Fruit fly (Drosophila melanogaster) whole organism, embryonic: Measurements from ENCODE around the gene aop.

Experiments
- CG10274 ChIP-seq: fragments of 200-800 bp; sonication (Bioruptor generic); optimal IDR thresholded peaks from 3 replicates; lab custom pipeline; 2017; ENCODE audit warnings: missing biosample characterization, mild to moderate bottlenecking, missing genetic modification characterization
- CG10543 ChIP-seq: fragments of 200-800 bp; sonication (Bioruptor generic); optimal IDR thresholded peaks from 3 replicates; lab custom pipeline; 2017; ENCODE audit warnings: missing biosample characterization, mild to moderate bottlenecking, missing genetic modification characterization, moderate library complexity
- CG11456 ChIP-seq: fragments of 200-800 bp; sonication (Bioruptor generic); IDR thresholded peaks from 3 replicates; pipeline ENCODE4 v1.3.6; 2022; ENCODE audit warnings: missing biosample characterization, missing genetic modification characterization
- CG14860 ChIP-seq: fragments of 200-800 bp; sonication (Bioruptor generic); IDR thresholded peaks from 3 replicates; pipeline ENCODE4 v1.3.6; 2022; ENCODE audit warnings: missing biosample characterization, missing genetic modification characterization; ENCODE audit not compliant: partially characterized antibody
- CG1647 ChIP-seq: fragments of 200-800 bp; sonication (Bioruptor generic); optimal IDR thresholded peaks from 3 replicates; lab custom pipeline; 2016; ENCODE audit warnings: missing biosample characterization, missing genetic modification characterization
- CG16815 ChIP-seq: fragments of 200-800 bp; sonication (Bioruptor generic); optimal IDR thresholded peaks from 3 replicates; lab custom pipeline; 2017; ENCODE audit warnings: missing biosample characterization, mild to moderate bottlenecking, missing genetic modification characterization
- CG17802 ChIP-seq: fragments of 200-800 bp; sonication (Bioruptor generic); optimal IDR thresholded peaks from 2 replicates; lab custom pipeline; 2018; ENCODE audit warnings: missing biosample characterization, mild to moderate bottlenecking, missing genetic modification characterization, moderate library complexity
- CG17912 ChIP-seq: fragments of 200-800 bp; sonication (Bioruptor generic); optimal IDR thresholded peaks from 2 replicates; lab custom pipeline; 2018; ENCODE audit warnings: missing biosample characterization, mild to moderate bottlenecking, missing genetic modification characterization
- CG18011 ChIP-seq: fragments of 200-800 bp; sonication (Bioruptor generic); optimal IDR thresholded peaks from 2 replicates; lab custom pipeline; 2017; ENCODE audit warnings: missing biosample characterization, missing genetic modification characterization, mild to moderate bottlenecking, moderate library complexity, missing genotype
- CG3065 ChIP-seq: fragments of 200-800 bp; sonication (Bioruptor generic); optimal IDR thresholded peaks from 2 replicates; lab custom pipeline; 2016; ENCODE audit warnings: missing biosample characterization, missing genetic modification characterization
- CG32532 ChIP-seq: fragments of 200-800 bp; sonication (Bioruptor generic); IDR thresholded peaks from 2 replicates; pipeline ENCODE4 v1.3.6; 2022; ENCODE audit warnings: missing biosample characterization, missing genetic modification characterization
- CG4707 ChIP-seq: fragments of 200-800 bp; sonication (Bioruptor generic); optimal IDR thresholded peaks from 2 replicates; lab custom pipeline; 2018; ENCODE audit warnings: missing biosample characterization, mild to moderate bottlenecking, missing genetic modification characterization, moderate library complexity
- CG4854 ChIP-seq: fragments of 200-800 bp; sonication (Bioruptor generic); optimal IDR thresholded peaks from 2 replicates; lab custom pipeline; 2016; ENCODE audit warnings: missing biosample characterization, missing genetic modification characterization, inconsistent platforms
- CG5180 ChIP-seq: fragments of 200-800 bp; sonication (Bioruptor generic); optimal IDR thresholded peaks from 3 replicates; lab custom pipeline; 2017; ENCODE audit warnings: missing biosample characterization, missing genetic modification characterization, mild to moderate bottlenecking, moderate library complexity, missing genetic modification reagents
- CG6683 ChIP-seq: fragments of 200-800 bp; sonication (Bioruptor generic); optimal IDR thresholded peaks from 2 replicates; lab custom pipeline; 2017; ENCODE audit warnings: missing biosample characterization, mild to moderate bottlenecking, missing genetic modification characterization, missing genetic modification reagents
- CG6813 ChIP-seq: fragments of 200-800 bp; sonication (Bioruptor generic); optimal IDR thresholded peaks from 2 replicates; lab custom pipeline; 2017; ENCODE audit warnings: missing biosample characterization, missing genetic modification characterization, mild to moderate bottlenecking, moderate library complexity, missing genetic modification reagents
- CG8924 ChIP-seq: fragments of 200-800 bp; optimal IDR thresholded peaks from 3 replicates; lab custom pipeline; 2019; ENCODE audit warnings: missing biosample characterization, mild to moderate bottlenecking, missing genetic modification characterization, moderate library complexity
- Dek ChIP-seq: fragments of 200-800 bp; sonication (Bioruptor generic); optimal IDR thresholded peaks from 3 replicates; lab custom pipeline; 2019; ENCODE audit warnings: missing biosample characterization, mild to moderate bottlenecking, missing genetic modification characterization, moderate library complexity
- ERR ChIP-seq: fragments of 200-800 bp; sonication (Bioruptor generic); optimal IDR thresholded peaks from 2 replicates; lab custom pipeline; 2016; ENCODE audit warnings: missing biosample characterization, missing genetic modification characterization
- Fer2 ChIP-seq: fragments of 200-800 bp; sonication (Bioruptor generic); optimal IDR thresholded peaks from 2 replicates; lab custom pipeline; 2018; ENCODE audit warnings: missing biosample characterization, mild to moderate bottlenecking, missing genetic modification characterization, moderate library complexity
- Gug ChIP-seq: fragments of 200-800 bp; sonication (Bioruptor generic); IDR thresholded peaks from 4 replicates; pipeline ENCODE4 v1.3.6; 2022; ENCODE audit warnings: missing biosample characterization, missing genetic modification characterization
- Kr ChIP-seq: fragments of 200-800 bp; sonication (Bioruptor generic); optimal IDR thresholded peaks from 2 replicates; lab custom pipeline; 2017; ENCODE audit warnings: missing biosample characterization, mild to moderate bottlenecking, missing genetic modification characterization
- MTF-1 ChIP-seq: fragments of 200-800 bp; sonication (Bioruptor generic); optimal IDR thresholded peaks from 2 replicates; lab custom pipeline; 2018; ENCODE audit warnings: missing biosample characterization, mild to moderate bottlenecking, missing genetic modification characterization, borderline replicate concordance
- NfI ChIP-seq: fragments of 200-800 bp; sonication (Bioruptor generic); optimal IDR thresholded peaks from 3 replicates; lab custom pipeline; 2018; ENCODE audit warnings: missing biosample characterization, mild to moderate bottlenecking, missing genetic modification characterization, moderate library complexity
- Vsx1 ChIP-seq: fragments of 200-800 bp; sonication (Bioruptor generic); optimal IDR thresholded peaks from 2 replicates; lab custom pipeline; 2017; ENCODE audit warnings: missing biosample characterization, mild to moderate bottlenecking, missing genetic modification characterization, missing genetic modification reagents
- Xbp1 ChIP-seq: fragments of 200-800 bp; sonication (Bioruptor generic); optimal IDR thresholded peaks from 3 replicates; lab custom pipeline; 2016; ENCODE audit warnings: missing biosample characterization, mild to moderate bottlenecking, missing genetic modification characterization
- YL-1 ChIP-seq: fragments of 200-800 bp; sonication (Bioruptor generic); optimal IDR thresholded peaks from 3 replicates; lab custom pipeline; 2017; ENCODE audit warnings: missing biosample characterization, mild to moderate bottlenecking, missing genetic modification characterization
- ara ChIP-seq: fragments of 200-800 bp; sonication (Bioruptor generic); IDR thresholded peaks from 2 replicates; pipeline ENCODE4 v1.3.6; 2022; ENCODE audit warnings: missing biosample characterization, missing genetic modification characterization
- bab2 ChIP-seq: fragments of 200-800 bp; sonication (Bioruptor generic); optimal IDR thresholded peaks from 2 replicates; lab custom pipeline; 2016; ENCODE audit warnings: missing biosample characterization, missing genetic modification characterization
- bbx ChIP-seq: fragments of 200-800 bp; sonication (Bioruptor generic); IDR thresholded peaks from 2 replicates; pipeline ENCODE4 v1.3.6; 2022; ENCODE audit warnings: missing biosample characterization, missing genetic modification characterization; ENCODE audit not compliant: partially characterized antibody
- bcd ChIP-seq: fragments of 200-800 bp; sonication (Bioruptor generic); optimal IDR thresholded peaks from 2 replicates; lab custom pipeline; 2017; ENCODE audit warnings: missing biosample characterization, mild to moderate bottlenecking, missing genetic modification characterization
- crol ChIP-seq: fragments of 200-800 bp; sonication (Bioruptor generic); IDR thresholded peaks from 2 replicates; pipeline ENCODE4 v1.3.6; 2022; ENCODE audit warnings: missing biosample characterization, missing genetic modification characterization
- da ChIP-seq: fragments of 200-800 bp; sonication (Bioruptor generic); optimal IDR thresholded peaks from 2 replicates; lab custom pipeline; 2016; ENCODE audit warnings: missing biosample characterization, missing genetic modification characterization
- dimm ChIP-seq: fragments of 200-800 bp; sonication (Bioruptor generic); IDR thresholded peaks from 2 replicates; pipeline ENCODE4 v1.3.6; 2022; ENCODE audit warnings: missing biosample characterization, missing genetic modification characterization
- emc ChIP-seq: fragments of 200-800 bp; sonication (Bioruptor generic); optimal IDR thresholded peaks from 2 replicates; lab custom pipeline; 2016; ENCODE audit warnings: missing biosample characterization, missing genetic modification characterization
- fd102C ChIP-seq: fragments of 200-800 bp; sonication (Bioruptor generic); optimal IDR thresholded peaks from 2 replicates; lab custom pipeline; 2018; ENCODE audit warnings: missing biosample characterization, mild to moderate bottlenecking, missing genetic modification characterization, moderate library complexity
- fd96Cb ChIP-seq: fragments of 200-800 bp; sonication (Bioruptor generic); optimal IDR thresholded peaks from 2 replicates; lab custom pipeline; 2018; ENCODE audit warnings: missing biosample characterization, mild to moderate bottlenecking, missing genetic modification characterization, moderate library complexity
- gcm ChIP-seq: fragments of 200-800 bp; sonication (Bioruptor generic); optimal IDR thresholded peaks from 2 replicates; lab custom pipeline; 2019; ENCODE audit warnings: missing biosample characterization, mild to moderate bottlenecking, missing genetic modification characterization, moderate library complexity
- gcm2 ChIP-seq: fragments of 200-800 bp; sonication (Bioruptor generic); optimal IDR thresholded peaks from 2 replicates; lab custom pipeline; 2016; ENCODE audit warnings: missing biosample characterization, missing genetic modification characterization
- hb ChIP-seq: fragments of 200-800 bp; sonication (Bioruptor generic); IDR thresholded peaks from 3 replicates; pipeline ENCODE4 v1.3.6; 2022; ENCODE audit warnings: missing biosample characterization, missing genetic modification characterization; ENCODE audit not compliant: partially characterized antibody
- jing ChIP-seq: fragments of 200-800 bp; sonication (Bioruptor generic); optimal IDR thresholded peaks from 2 replicates; lab custom pipeline; 2018; ENCODE audit warnings: missing biosample characterization, mild to moderate bottlenecking, missing genetic modification characterization
- pita ChIP-seq: fragments of 200-800 bp; sonication (Bioruptor generic); optimal IDR thresholded peaks from 2 replicates; lab custom pipeline; 2017; ENCODE audit warnings: missing biosample characterization, mild to moderate bottlenecking, missing genetic modification characterization
- pros ChIP-seq: fragments of 200-800 bp; sonication (Bioruptor generic); optimal IDR thresholded peaks from 3 replicates; lab custom pipeline; 2019; ENCODE audit warnings: missing biosample characterization, mild to moderate bottlenecking, missing genetic modification characterization, moderate library complexity
- pum ChIP-seq: fragments of 200-800 bp; sonication (Bioruptor generic); optimal IDR thresholded peaks from 2 replicates; lab custom pipeline; 2016; ENCODE audit warnings: missing biosample characterization, missing genetic modification characterization
- so ChIP-seq: fragments of 200-800 bp; sonication (Bioruptor generic); IDR thresholded peaks from 3 replicates; pipeline ENCODE4 v1.3.6; 2022; ENCODE audit warnings: missing biosample characterization, missing genetic modification characterization
- tll ChIP-seq, 2 experiments: fragments of 200-800 bp in 1 of 2; fragments of >200 bp in 1 of 2; sonication (Bioruptor generic) in 1 of 2; optimal IDR thresholded peaks; 2 replicates each; lab custom pipeline; 2017 to 2019; ENCODE audit warnings: missing biosample characterization in 2 of 2, missing genetic modification characterization in 2 of 2, mild to moderate bottlenecking in 1 of 2, moderate library complexity in 1 of 2
- twi ChIP-seq: fragments of 200-800 bp; optimal IDR thresholded peaks from 2 replicates; lab custom pipeline; 2019; ENCODE audit warnings: missing biosample characterization, mild to moderate bottlenecking, missing genetic modification characterization, moderate library complexity

The aop gene

DNA sequence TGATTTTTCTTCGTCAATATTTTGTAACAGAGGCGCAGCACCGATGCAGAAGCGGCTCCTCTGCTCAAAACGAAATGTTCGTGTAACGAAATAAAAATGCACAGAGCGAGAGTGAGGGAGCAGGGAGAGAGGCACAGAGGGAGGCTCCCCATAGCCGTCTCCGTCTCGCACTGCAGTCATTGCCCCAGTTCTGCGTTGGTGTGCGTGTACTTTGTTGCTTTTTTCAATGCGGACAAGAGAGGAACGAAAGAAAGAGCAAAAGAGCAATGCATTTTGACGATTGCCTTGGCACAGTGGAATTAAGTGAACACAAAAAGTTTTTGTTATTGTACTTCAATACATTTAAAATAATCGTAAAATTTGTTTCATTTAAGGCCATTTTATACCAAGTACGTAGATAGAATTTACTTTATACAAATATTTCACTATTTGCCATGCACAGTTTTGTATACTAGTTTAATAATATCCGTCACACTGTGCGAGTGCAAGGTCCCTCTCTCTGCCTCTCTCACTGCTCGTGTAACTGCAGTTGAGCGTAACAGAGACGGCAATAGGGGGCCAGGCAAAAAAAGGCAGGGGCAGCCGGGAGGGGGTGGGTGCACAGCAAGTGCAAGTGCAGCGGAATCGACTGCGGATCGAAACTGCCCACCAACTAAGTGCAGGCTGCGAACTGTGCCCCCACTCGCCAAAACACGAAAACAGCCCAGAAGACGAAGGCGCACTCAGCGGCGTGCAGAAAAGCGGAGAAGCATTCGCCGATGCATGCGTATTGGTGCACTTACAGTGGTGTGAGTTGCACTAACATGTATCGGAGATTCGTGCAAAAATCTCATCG lies 23.7 kb upstream of the aop start (continued):
- peak; percentile 91 for TF ChIP-seq CG5180 (GFP tag; lab: Kevin White, UChicago)
- TF ChIP-seq CG10274 (GFP tag; lab: Kevin White, UChicago): peak; percentile 83
- peak; percentile 98 for TF ChIP-seq bab2 (GFP tag; lab: Kevin White, UChicago)
- TF ChIP-seq dimm (GFP tag; lab: Robert Waterston, UW): peak; percentile 99
- TF ChIP-seq Xbp1 (GFP tag; lab: Kevin White, UChicago): peak; percentile 99
- TF ChIP-seq jing (GFP tag; lab: Kevin White, UChicago): peak; percentile 99
- peak; percentile 92 for TF ChIP-seq Dek (tag; lab: Kevin White, UChicago)
- TF ChIP-seq fd96Cb (tag; lab: Kevin White, UChicago): peak; percentile 100
- peak; percentile 95 for TF ChIP-seq NfI (GFP tag; lab: Kevin White, UChicago)
- TF ChIP-seq bcd (GFP tag; lab: Kevin White, UChicago): peak; percentile 97
- TF ChIP-seq CG17802 (tag; lab: Kevin White, UChicago): peak; percentile 93
- TF ChIP-seq pros: peak; percentile 77
- peak; percentile 93 for TF ChIP-seq CG6683 (GFP tag; lab: Kevin White, UChicago)
- peak; percentile 99 for TF ChIP-seq CG8924 (tag; lab: Kevin White, UChicago)
- peak; percentile 57 for TF ChIP-seq CG17912 (GFP tag; lab: Kevin White, UChicago)
- TF ChIP-seq CG14860: peak; percentile 85
- TF ChIP-seq tll (GFP tag; optimal IDR thresholded peaks at IDR 0.05; lab: Kevin White, UChicago): peak in 1 of 2 experiments; percentile 90
- TF ChIP-seq CG4854 (GFP tag; lab: Kevin White, UChicago): peak; percentile 96
- peak; percentile 90 for TF ChIP-seq hb (GFP tag; lab: Robert Waterston, UW)
- peak; percentile 99 for TF ChIP-seq CG6813
- peak; percentile 99 for TF ChIP-seq fd102C
- peak; percentile 85 for TF ChIP-seq CG32532 (GFP tag; lab: Robert Waterston, UW)
- TF ChIP-seq CG10543 (GFP tag; lab: Kevin White, UChicago): peak; percentile 39
- peak; percentile 94 for TF ChIP-seq YL-1 (GFP tag; lab: Kevin White, UChicago)
- peak; percentile 96 for TF ChIP-seq Vsx1 (GFP tag; lab: Kevin White, UChicago)
- TF ChIP-seq da (GFP tag; lab: Kevin White, UChicago): peak; percentile 95
- peak; percentile 99 for TF ChIP-seq so (GFP tag; lab: Robert Waterston, UW)
- no peak for TF ChIP-seq pita (GFP tag; lab: Kevin White, UChicago)
- peak; percentile 96 for TF ChIP-seq Gug (GFP tag; lab: Robert Waterston, UW)
- TF ChIP-seq Fer2 (tag; lab: Kevin White, UChicago): peak; percentile 72
- TF ChIP-seq CG16815 (GFP tag; lab: Kevin White, UChicago): peak; percentile 98
- TF ChIP-seq emc (GFP tag; lab: Kevin White, UChicago): peak; percentile 66
- TF ChIP-seq MTF-1 (GFP tag; lab: Kevin White, UChicago): peak; percentile 98
- TF ChIP-seq gcm (GFP tag; lab: Kevin White, UChicago): peak; percentile 100
- TF ChIP-seq ERR (GFP tag; lab: Kevin White, UChicago): peak; percentile 94
- TF ChIP-seq CG4707 (GFP tag; lab: Kevin White, UChicago): peak; percentile 98
- TF ChIP-seq bbx (GFP tag; lab: Robert Waterston, UW): peak; percentile 77
- TF ChIP-seq gcm2 (GFP tag; lab: Kevin White, UChicago): peak; percentile 95
- peak; percentile 98 for TF ChIP-seq crol (GFP tag; lab: Robert Waterston, UW)
- TF ChIP-seq CG11456 (GFP tag; lab: Robert Waterston, UW): peak; percentile 89
- TF ChIP-seq Kr (GFP tag; lab: Kevin White, UChicago): peak; percentile 89
- TF ChIP-seq pum (GFP tag; lab: Kevin White, UChicago): peak; percentile 99
- TF ChIP-seq ara (GFP tag; lab: Robert Waterston, UW): peak; percentile 100
- peak; percentile 78 for TF ChIP-seq CG18011 (GFP tag; lab: Kevin White, UChicago)
- peak; percentile 97 for TF ChIP-seq twi (tag; lab: Kevin White, UChicago)
- peak; percentile 96 for TF ChIP-seq CG1647
- TF ChIP-seq CG3065: peak; percentile 96
